Worm (Caenorhabditis elegans): ENCODE data around the gene cpsf-4.

DNA sequence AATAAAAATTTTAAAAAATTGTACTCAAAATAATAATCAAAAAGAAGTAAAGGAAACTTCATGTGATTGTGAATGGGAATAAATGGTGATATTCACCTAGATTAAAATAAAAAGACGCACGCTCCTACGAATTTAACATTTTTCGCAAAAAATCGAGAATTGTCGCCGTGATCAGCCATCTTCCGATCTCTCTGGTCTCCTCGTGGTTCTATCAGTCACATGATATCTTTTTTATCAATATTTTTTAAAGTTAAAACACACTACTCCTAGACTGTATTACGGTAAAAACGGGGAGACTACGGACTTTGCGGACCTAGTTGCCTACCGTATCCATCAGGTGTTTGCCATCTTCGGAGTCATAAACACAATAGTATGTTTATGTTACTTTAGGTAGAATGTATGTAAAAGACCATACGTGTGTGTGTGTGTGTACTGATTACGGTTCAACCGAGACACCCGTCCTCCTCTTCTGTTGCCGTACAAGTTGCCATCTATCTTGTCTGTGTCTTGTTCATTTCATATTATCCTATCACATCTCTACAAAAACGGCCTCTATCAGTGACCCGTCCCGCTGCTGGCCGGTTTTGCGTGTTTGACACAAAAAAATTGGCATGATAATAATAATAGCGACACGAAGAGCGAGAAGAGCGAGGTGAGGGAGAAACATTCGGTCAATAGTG, 46.6 kb downstream of the cpsf-4 start, which contains the start of gene T12G3.2:
- TF ChIP-seq nhr-11 (tag; optimal IDR thresholded peaks at IDR 0.05) (no peak), F13H6.1 (tag; optimal IDR thresholded peaks at IDR 0.05) (peak; percentile 23), nhr-237 (tag; optimal IDR thresholded peaks at IDR 0.05) (no peak), unc-62 (GFP tag; optimal IDR thresholded peaks at IDR 0.05) (no peak), mab-5 (tag; optimal IDR thresholded peaks at IDR 0.05) (no peak), lin-11 (tag; optimal IDR thresholded peaks at IDR 0.05) (no peak), fos-1 (tag; optimal IDR thresholded peaks at IDR 0.05) (peak; percentile 65), skn-1 (tag; optimal IDR thresholded peaks at IDR 0.05) (no peak), ama-1 (optimal IDR thresholded peaks at IDR 0.05) (no peak), dmd-4 (tag; optimal IDR thresholded peaks at IDR 0.05) (no peak), lin-13 (GFP tag; optimal IDR thresholded peaks at IDR 0.05) (no peak), unc-39 (tag; optimal IDR thresholded peaks at IDR 0.05) (no peak)

Data from whole organism, L2 larva.